Fruit fly (Drosophila melanogaster): ENCODE data around the gene Kul.

Gene Kul

dm6 chr3R:29782367-29782766 is 56.7 kb downstream of the Kul start (continued):
- TF ChIP-seq CG17568 (GFP tag; optimal IDR thresholded peaks at IDR 0.05) (no peak), B-H2 (GFP tag; optimal IDR thresholded peaks at IDR 0.05) (no peak), CG9727 (GFP tag; optimal IDR thresholded peaks at IDR 0.05) (peak; percentile 15), gfzf (GFP tag; optimal IDR thresholded peaks at IDR 0.05) (no peak), CG9437 (GFP tag; optimal IDR thresholded peaks at IDR 0.05) (no peak), Dp (GFP tag; optimal IDR thresholded peaks at IDR 0.05) (no peak), Hr3 (GFP tag; optimal IDR thresholded peaks at IDR 0.05) (no peak), ase (GFP tag; IDR thresholded peaks at IDR 0.05) (no peak), repo (GFP tag; optimal IDR thresholded peaks at IDR 0.05) (no peak), CG4617 (GFP tag; optimal IDR thresholded peaks at IDR 0.05; ENCODE audit: borderline replicate concordance) (no peak), CG7928 (GFP tag; optimal IDR thresholded peaks at IDR 0.05) (no peak), CG10147 (GFP tag; optimal IDR thresholded peaks at IDR 0.05) (peak; percentile 2), sob (GFP tag; IDR thresholded peaks at IDR 0.05) (peak; percentile 46; the same call in 1 of the 2 replicates), sd (tag; optimal IDR thresholded peaks at IDR 0.05) (peak; percentile 30), dati (GFP tag; IDR thresholded peaks at IDR 0.05) (no peak), C15 (GFP tag; IDR thresholded peaks at IDR 0.05) (no peak), CG4820 (GFP tag; optimal IDR thresholded peaks at IDR 0.05) (no peak), Fer2 (tag; optimal IDR thresholded peaks at IDR 0.05) (no peak), tup (GFP tag; optimal IDR thresholded peaks at IDR 0.05) (no peak), E2f2 (GFP tag; IDR thresholded peaks at IDR 0.05) (no peak), Blimp-1 (GFP tag; optimal IDR thresholded peaks at IDR 0.05) (no peak), HLH4C (GFP tag; IDR thresholded peaks at IDR 0.05; ENCODE audit: partially characterized antibody) (peak; percentile 28; the same call in 2 of the 3 replicates), sens (GFP tag) (peak; percentile 42), CG2889 (GFP tag; IDR thresholded peaks at IDR 0.05) (no peak), CG8944 (GFP tag; optimal IDR thresholded peaks at IDR 0.05) (no peak), TFAM (GFP tag; optimal IDR thresholded peaks at IDR 0.05) (no peak), CG17385 (GFP tag; optimal IDR thresholded peaks at IDR 0.05) (peak; percentile 39), ranshi (GFP tag; IDR thresholded peaks at IDR 0.05) (peak; percentile 34; the same call in 1 of the 2 replicates), lilli (GFP tag; optimal IDR thresholded peaks at IDR 0.05) (no peak), psq (GFP tag; optimal IDR thresholded peaks at IDR 0.05) (no peak), CG6791 (GFP tag; IDR thresholded peaks at IDR 0.05; ENCODE audit: partially characterized antibody) (no peak), CG4424 (GFP tag; optimal IDR thresholded peaks at IDR 0.05) (no peak), pzg (GFP tag; optimal IDR thresholded peaks at IDR 0.05) (no peak), Nf-YA (GFP tag; IDR thresholded peaks at IDR 0.05) (0 out of 2 replicates have a peak, but pooled peaks have one; percentile 14), tll (GFP tag; optimal IDR thresholded peaks at IDR 0.05) (no peak), CG12769 (tag; optimal IDR thresholded peaks at IDR 0.05) (peak; percentile 65), tio (GFP tag; optimal IDR thresholded peaks at IDR 0.05) (no peak), Hr51 (GFP tag; optimal IDR thresholded peaks at IDR 0.05) (no peak), Aef1 (GFP tag; IDR thresholded peaks at IDR 0.05) (peak; percentile 16; the same call in 1 of the 3 replicates), wek (GFP tag; optimal IDR thresholded peaks at IDR 0.05) (no peak), fu2 (GFP tag; optimal IDR thresholded peaks at IDR 0.05) (no peak), CG14014 (GFP tag; IDR thresholded peaks at IDR 0.05) (no peak), ara (GFP tag; IDR thresholded peaks at IDR 0.05) (no peak), dpn (GFP tag; optimal IDR thresholded peaks at IDR 0.05) (peak in 1 of 2 experiments; percentile 26), sim (GFP tag; IDR thresholded peaks at IDR 0.05) (no peak), CG6689 (GFP tag; IDR thresholded peaks at IDR 0.05) (0 out of 2 replicates have a peak, but pooled peaks have one; percentile 7), D19A (tag; optimal IDR thresholded peaks at IDR 0.05) (no peak), mirr (GFP tag; optimal IDR thresholded peaks at IDR 0.05) (peak; percentile 66), CG14050 (GFP tag; IDR thresholded peaks at IDR 0.05) (no peak; the same call in 2 of the 3 replicates), cg (GFP tag; optimal IDR thresholded peaks at IDR 0.05) (peak; percentile 42), Deaf1 (tag; optimal IDR thresholded peaks at IDR 0.05) (peak; percentile 74)

All from whole organism, embryonic.